Fruit fly (Drosophila melanogaster) whole organism, adult: ENCODE data around the gene CG3702.

Source experiments
- CG11617 ChIP-seq: fragments of 200-800 bp; sonication (Bioruptor generic); optimal IDR thresholded peaks from 2 replicates; lab custom pipeline; 2017; ENCODE audit warnings: mild to moderate bottlenecking, missing biosample characterization, missing genetic modification reagents, missing genetic modification characterization
- CG14711 ChIP-seq: fragments of 200-800 bp; sonication (Bioruptor generic); optimal IDR thresholded peaks from 2 replicates; lab custom pipeline; 2018; ENCODE audit warnings: missing biosample characterization, mild to moderate bottlenecking, missing genetic modification characterization, moderate library complexity
- CG5204 ChIP-seq: fragments of 200-800 bp; sonication (Bioruptor generic); optimal IDR thresholded peaks from 2 replicates; lab custom pipeline; 2016; ENCODE audit warnings: missing biosample characterization, missing genetic modification characterization
- CG7045 ChIP-seq: fragments of 200-800 bp; sonication (Bioruptor generic); optimal IDR thresholded peaks from 2 replicates; lab custom pipeline; 2017; ENCODE audit warnings: missing biosample characterization, mild to moderate bottlenecking, missing genetic modification characterization
- Mnt ChIP-seq: fragments of 200-800 bp; sonication (Bioruptor generic); optimal IDR thresholded peaks from 2 replicates; lab custom pipeline; 2016; ENCODE audit warnings: missing biosample characterization, mild to moderate bottlenecking, missing genetic modification characterization
- bab1 ChIP-seq: fragments of 200-800 bp; sonication (Bioruptor generic); optimal IDR thresholded peaks from 3 replicates; lab custom pipeline; 2019; ENCODE audit warnings: missing biosample characterization, mild to moderate bottlenecking, missing genetic modification characterization, moderate library complexity
- cic ChIP-seq: fragments of 200-800 bp; sonication (Bioruptor generic); optimal IDR thresholded peaks from 2 replicates; lab custom pipeline; 2017; ENCODE audit warnings: missing biosample characterization, mild to moderate bottlenecking, missing genetic modification characterization, moderate library complexity
- cnc ChIP-seq, 2 experiments: fragments of >200 bp; optimal IDR thresholded peaks; 2 replicates each; lab custom pipeline; 2017
- tj ChIP-seq: fragments of 200-800 bp; sonication (Bioruptor generic); optimal IDR thresholded peaks from 3 replicates; lab custom pipeline; 2017; ENCODE audit warnings: missing biosample characterization, mild to moderate bottlenecking, missing genetic modification characterization, moderate library complexity

DNA sequence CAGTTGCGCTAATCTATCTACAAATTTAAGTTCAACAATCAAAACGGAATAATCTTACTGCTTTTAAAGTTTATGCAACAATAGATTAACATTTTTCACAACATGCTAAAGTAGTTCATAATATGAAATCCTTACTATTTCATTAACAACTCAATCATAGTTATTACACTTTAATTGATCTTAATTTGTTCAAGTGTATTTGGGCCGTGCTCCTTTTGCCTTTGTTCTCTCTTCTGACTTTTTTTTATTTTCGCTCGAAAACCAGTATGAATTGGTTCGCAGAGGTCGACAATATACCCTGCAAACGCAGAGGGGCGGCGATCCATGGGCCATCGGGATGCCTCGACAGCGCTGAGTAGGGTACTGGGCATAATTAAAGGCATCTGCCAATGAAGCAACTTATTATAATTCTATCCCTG lies 15.6 kb downstream of the CG3702 start:
- TF ChIP-seq CG5204 (GFP tag; lab: Kevin White, UChicago) (no peak), CG11617 (no peak), CG7045 (no peak), tj (no peak), Mnt (GFP tag; lab: Kevin White, UChicago) (no peak), bab1 (GFP tag; lab: Kevin White, UChicago) (no peak), CG14711 (no peak), cnc (optimal IDR thresholded peaks at IDR 0.05; lab: Kevin White, UChicago) (no peak), cic (GFP tag; lab: Kevin White, UChicago) (no peak)
